Worm (Caenorhabditis elegans) whole organism, young adult: ENCODE data around the gene rpac-19.

Source experiments
- F22D6.2 ChIP-seq: sonication (generic microtip); optimal IDR thresholded peaks from 2 replicates; lab custom pipeline; 2016; ENCODE audit warnings: mild to moderate bottlenecking, missing genetic modification characterization, missing compliant biosample characterization
- F33H1.4 ChIP-seq: fragments of 200-800 bp; sonication (Bioruptor generic); IDR thresholded peaks from 2 replicates; pipeline ENCODE4 v1.3.6; 2022; ENCODE audit warnings: missing genetic modification reagents, missing genetic modification characterization, missing compliant biosample characterization
- F37B4.10 ChIP-seq: fragments of 200-800 bp; sonication (Bioruptor generic); IDR thresholded peaks from 2 replicates; pipeline ENCODE4 v1.3.6; 2022; ENCODE audit warnings: missing genetic modification characterization, missing compliant biosample characterization
- F57C9.4 ChIP-seq: sonication (generic microtip); optimal IDR thresholded peaks from 2 replicates; lab custom pipeline; 2017; ENCODE audit warnings: mild to moderate bottlenecking, missing genetic modification characterization, missing compliant biosample characterization
- Y53G8AR.9 ChIP-seq: fragments of 200-800 bp; sonication (Bioruptor generic); conservative IDR thresholded peaks from 2 replicates; pipeline ENCODE4 v1.3.6; 2022; ENCODE audit warnings: missing genetic modification reagents, missing genetic modification characterization, missing compliant biosample characterization
- attf-3 ChIP-seq: fragments of 200-800 bp; sonication (Bioruptor generic); conservative IDR thresholded peaks from 2 replicates; pipeline ENCODE4 v1.3.6; 2022; ENCODE audit warnings: missing genetic modification reagents, missing genetic modification characterization, missing compliant biosample characterization
- attf-5 ChIP-seq: fragments of 200-800 bp; sonication (Bioruptor generic); optimal IDR thresholded peaks from 2 replicates; lab custom pipeline; 2018; ENCODE audit warnings: mild to moderate bottlenecking, missing genetic modification characterization, missing compliant biosample characterization
- ceh-79 ChIP-seq: sonication (generic microtip); optimal IDR thresholded peaks from 2 replicates; lab custom pipeline; 2017; ENCODE audit warnings: mild to moderate bottlenecking, missing genetic modification characterization, missing compliant biosample characterization
- chd-7 ChIP-seq: sonication (generic microtip); optimal IDR thresholded peaks from 2 replicates; lab custom pipeline; 2016; ENCODE audit warnings: mild to moderate bottlenecking, missing genetic modification characterization, moderate library complexity, missing compliant biosample characterization
- die-1 ChIP-seq: sonication (generic microtip); optimal IDR thresholded peaks from 2 replicates; lab custom pipeline; 2016; ENCODE audit warnings: missing genotype, mild to moderate bottlenecking, missing genetic modification characterization, missing compliant biosample characterization
- dpff-1 ChIP-seq: sonication (generic microtip); optimal IDR thresholded peaks from 2 replicates; lab custom pipeline; 2017; ENCODE audit warnings: mild to moderate bottlenecking, missing genetic modification characterization, missing compliant biosample characterization
- dpl-1 ChIP-seq: fragments of 150-350 bp; optimal IDR thresholded peaks from 2 replicates; lab custom pipeline; 2014; ENCODE audit warnings: missing biosample characterization, missing genetic modification reagents, missing genetic modification characterization
- efl-1 ChIP-seq: fragments of 150-350 bp; optimal IDR thresholded peaks from 2 replicates; lab custom pipeline; 2014; ENCODE audit warnings: missing biosample characterization, missing genetic modification reagents, missing genetic modification characterization
- egl-18 ChIP-seq: fragments of 200-800 bp; sonication (Bioruptor generic); IDR thresholded peaks from 2 replicates; pipeline ENCODE4 v1.3.6; 2022; ENCODE audit warnings: missing genetic modification reagents, missing genetic modification characterization, missing compliant biosample characterization
- egrh-3 ChIP-seq: fragments of 200-800 bp; sonication (Bioruptor generic); IDR thresholded peaks from 2 replicates; pipeline ENCODE4 v1.3.6; 2022; ENCODE audit warnings: missing genetic modification reagents, missing genetic modification characterization, missing compliant biosample characterization
- gei-17 ChIP-seq: fragments of 200-800 bp; sonication (Bioruptor generic); optimal IDR thresholded peaks from 2 replicates; lab custom pipeline; 2018; ENCODE audit warnings: mild to moderate bottlenecking, missing genetic modification characterization, missing compliant biosample characterization
- lin-26 ChIP-seq: fragments of 200-800 bp; sonication (Bioruptor generic); IDR thresholded peaks from 2 replicates; pipeline ENCODE4 v1.3.6; 2022; ENCODE audit warnings: missing genetic modification reagents, missing genetic modification characterization, missing compliant biosample characterization
- lin-35 ChIP-seq, 3 experiments: fragments of 150-350 bp in 2 of 3; sonication (generic microtip) in 1 of 3; optimal IDR thresholded peaks; 2 replicates each; lab custom pipeline; 2014 to 2018; ENCODE audit warnings: missing biosample characterization in 3 of 3, missing genetic modification characterization in 3 of 3, missing genetic modification reagents in 3 of 3
- lin-54 ChIP-seq: fragments of 200-800 bp; sonication (Bioruptor generic); optimal IDR thresholded peaks from 2 replicates; lab custom pipeline; 2018; ENCODE audit warnings: mild to moderate bottlenecking, missing genetic modification characterization, missing compliant biosample characterization
- mxl-1 ChIP-seq: sonication (generic microtip); optimal IDR thresholded peaks from 2 replicates; lab custom pipeline; 2016; ENCODE audit warnings: missing genetic modification characterization, missing compliant biosample characterization
- nfya-1 ChIP-seq: sonication (generic microtip); optimal IDR thresholded peaks from 2 replicates; lab custom pipeline; 2017; ENCODE audit warnings: antibody characterized with exemption, missing compliant biosample characterization, missing genetic modification characterization, borderline replicate concordance; ENCODE audit not compliant: insufficient read depth
- nhr-90 ChIP-seq: sonication (generic microtip); optimal IDR thresholded peaks from 2 replicates; lab custom pipeline; 2016; ENCODE audit warnings: missing genotype, mild to moderate bottlenecking, missing genetic modification characterization, missing compliant biosample characterization
- snpc-4 ChIP-seq, 5 experiments: fragments of 150-350 bp in 1 of 5; sonication (generic microtip) in 4 of 5; optimal IDR thresholded peaks; 2 replicates each; lab custom pipeline; 2014 to 2018; ENCODE audit warnings: missing genetic modification characterization in 5 of 5, missing biosample characterization in 3 of 5, antibody characterized with exemption in 2 of 5, mild to moderate bottlenecking in 2 of 5, missing compliant biosample characterization in 2 of 5, missing genotype in 2 of 5, moderate library complexity in 2 of 5, missing genetic modification reagents in 1 of 5
- sptf-2 ChIP-seq: fragments of 200-800 bp; sonication (Bioruptor generic); optimal IDR thresholded peaks from 2 replicates; lab custom pipeline; 2018; ENCODE audit warnings: mild to moderate bottlenecking, missing genetic modification characterization, missing compliant biosample characterization
- unc-130 ChIP-seq: sonication (generic microtip); optimal IDR thresholded peaks from 2 replicates; lab custom pipeline; 2016; ENCODE audit warnings: missing genetic modification reagents, missing genetic modification characterization, missing compliant biosample characterization
- unc-62 ChIP-seq: fragments of 150-350 bp; optimal IDR thresholded peaks from 2 replicates; lab custom pipeline; 2014; ENCODE audit warnings: missing biosample characterization, missing genetic modification reagents, missing genetic modification characterization
- xnd-1 ChIP-seq: sonication (generic microtip); optimal IDR thresholded peaks from 2 replicates; lab custom pipeline; 2016; ENCODE audit warnings: missing genotype, missing genetic modification reagents, missing genetic modification characterization, missing compliant biosample characterization
- zfh-2 ChIP-seq: fragments of 200-800 bp; sonication (Bioruptor generic); conservative IDR thresholded peaks from 2 replicates; pipeline ENCODE4 v1.3.6; 2022; ENCODE audit warnings: missing genetic modification reagents, missing genetic modification characterization, missing compliant biosample characterization
- ztf-18 ChIP-seq: sonication (generic microtip); optimal IDR thresholded peaks from 2 replicates; lab custom pipeline; 2016; ENCODE audit warnings: missing genotype, mild to moderate bottlenecking, missing genetic modification characterization, missing compliant biosample characterization
- ztf-28 ChIP-seq: fragments of 200-800 bp; sonication (Bioruptor generic); IDR thresholded peaks from 2 replicates; pipeline ENCODE4 v1.3.6; 2022; ENCODE audit warnings: missing genetic modification reagents, missing genetic modification characterization, missing compliant biosample characterization

rpac-19 gene

ce11 chrIII:9651871-9652270, 22.2 kb upstream of the rpac-19 start, which contains the start of gene C15H7.3 (continued):
- no peak for TF ChIP-seq dpl-1
- TF ChIP-seq chd-7 (tag; lab: Kevin White, UChicago) = no peak
- TF ChIP-seq xnd-1 (tag; lab: Kevin White, UChicago) = no peak
- no peak for TF ChIP-seq ceh-79 (tag; lab: Kevin White, UChicago)

DNA sequence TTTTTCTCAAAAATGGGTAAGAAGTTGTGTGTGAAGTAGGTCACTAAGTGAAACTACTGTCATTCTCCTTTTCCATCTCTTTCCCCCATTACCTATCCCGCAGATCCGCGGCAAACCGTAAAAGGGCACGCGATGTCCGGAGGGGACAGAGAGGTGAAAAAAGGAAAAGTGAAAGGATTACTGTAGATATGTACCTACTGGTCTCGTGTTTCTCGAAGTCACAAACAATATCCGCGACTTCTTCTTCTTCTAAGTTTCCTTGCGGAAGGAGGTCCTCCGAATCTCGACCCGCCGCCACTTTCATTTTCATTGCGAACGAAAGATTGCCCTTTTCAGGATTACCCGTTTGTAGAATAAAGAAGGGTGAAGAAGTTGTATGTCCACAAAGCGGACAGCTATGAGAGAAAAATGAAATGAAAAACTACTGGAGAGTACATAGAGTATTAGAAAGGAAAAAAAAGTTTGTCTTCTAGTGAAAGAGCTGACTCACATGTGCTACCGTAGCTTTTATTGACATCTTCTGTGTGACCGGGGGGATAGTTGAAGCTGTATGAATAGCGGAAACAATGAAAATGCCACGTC, 16.8 kb upstream of the rpac-19 start:
- TF ChIP-seq unc-130 (GFP tag; lab: Kevin White, UChicago) = no peak
- TF ChIP-seq F37B4.10 (GFP tag; lab: Robert Waterston, UW) = no peak
- no peak for TF ChIP-seq xnd-1 (tag; lab: Kevin White, UChicago)
- no peak for TF ChIP-seq sptf-2 (GFP tag; lab: Kevin White, UChicago)
- no peak for TF ChIP-seq F33H1.4 (GFP tag; lab: Robert Waterston, UW)
- TF ChIP-seq ztf-18 (tag; lab: Kevin White, UChicago) = no peak
- no peak for TF ChIP-seq mxl-1
- no peak for TF ChIP-seq Y53G8AR.9
- no peak for TF ChIP-seq attf-5 (GFP tag; lab: Kevin White, UChicago)
- TF ChIP-seq ztf-28 (GFP tag; lab: Robert Waterston, UW) = no peak
- no peak for TF ChIP-seq unc-62 (GFP tag; lab: Kevin White, UChicago)
- TF ChIP-seq die-1 = no peak
- no peak for TF ChIP-seq F57C9.4 (tag; lab: Kevin White, UChicago)
- no peak for TF ChIP-seq snpc-4 (GFP tag; optimal IDR thresholded peaks at IDR 0.05; lab: Kevin White, UChicago)
- TF ChIP-seq snpc-4 (tag; optimal IDR thresholded peaks at IDR 0.05; lab: Kevin White, UChicago) = no peak
- no peak for TF ChIP-seq lin-35 (GFP tag; optimal IDR thresholded peaks at IDR 0.05; lab: Kevin White, UChicago)
- no peak for TF ChIP-seq lin-26 (GFP tag; lab: Robert Waterston, UW)
- no peak for TF ChIP-seq ceh-79 (tag; lab: Kevin White, UChicago)
- no peak for TF ChIP-seq efl-1
- TF ChIP-seq dpff-1 (tag; lab: Kevin White, UChicago) = no peak

ce11 chrIII:9645099-9645498, 15.4 kb upstream of the rpac-19 start:
- TF ChIP-seq F57C9.4 (tag; lab: Kevin White, UChicago) = no peak
- no peak for TF ChIP-seq attf-5 (GFP tag; lab: Kevin White, UChicago)
- no peak for TF ChIP-seq lin-54 (GFP tag; lab: Kevin White, UChicago)

- no peak for TF ChIP-seq ztf-18 (tag; lab: Kevin White, UChicago)
- no peak for TF ChIP-seq egl-18 (GFP tag; lab: Robert Waterston, UW)
- TF ChIP-seq attf-3 = no peak
- no peak for TF ChIP-seq F22D6.2 (tag; lab: Kevin White, UChicago)
- TF ChIP-seq gei-17 (GFP tag; lab: Kevin White, UChicago) = no peak
- TF ChIP-seq nfya-1 (tag; lab: Kevin White, UChicago) = no peak
- TF ChIP-seq zfh-2 (GFP tag; lab: Robert Waterston, UW) = 0 out of 2 replicates have a peak, but pooled peaks have one; percentile 44
These were observed 12.4 kb upstream of the rpac-19 start for ce11 chrIII:9642110-9642509.

- TF ChIP-seq zfh-2 (GFP tag; lab: Robert Waterston, UW) (peak; percentile 85), chd-7 (tag; lab: Kevin White, UChicago) (no peak), dpl-1 (no peak), nhr-90 (tag; lab: Kevin White, UChicago) (no peak), egrh-3 (peak; percentile 38; the same call in 1 of the 2 replicates)
These were observed 9.8 kb upstream of the rpac-19 start for ce11 chrIII:9639281-9640050.
